Worm (Caenorhabditis elegans) whole organism, L2 larva: ENCODE data around the gene C02E7.6.
A peak's percentile ranks its signal among the peaks of the same experiment; 100 is the strongest.

Experiments used
- C34F6.9 ChIP-seq: fragments of 150-350 bp; optimal IDR thresholded peaks from 2 replicates; lab custom pipeline; 2014; ENCODE audit warnings: missing biosample characterization, missing genetic modification characterization
- F13H6.1 ChIP-seq: sonication (generic microtip); optimal IDR thresholded peaks from 2 replicates; lab custom pipeline; 2016; ENCODE audit warnings: missing genetic modification characterization, missing compliant biosample characterization
- R02D3.7 ChIP-seq: fragments of 150-350 bp; optimal IDR thresholded peaks from 2 replicates; lab custom pipeline; 2014; ENCODE audit warnings: missing biosample characterization, missing genetic modification characterization
- Y55F3AM.14 ChIP-seq: fragments of 200-800 bp; sonication (Bioruptor generic); optimal IDR thresholded peaks from 2 replicates; lab custom pipeline; 2018; ENCODE audit warnings: mild to moderate bottlenecking, missing genetic modification characterization, missing compliant biosample characterization
- ZK546.5 ChIP-seq: sonication (generic microtip); optimal IDR thresholded peaks from 2 replicates; lab custom pipeline; 2017; ENCODE audit warnings: missing biosample characterization, missing genetic modification characterization
- alr-1 ChIP-seq: fragments of 150-350 bp; optimal IDR thresholded peaks from 2 replicates; lab custom pipeline; 2014; ENCODE audit warnings: missing biosample characterization, missing genetic modification characterization
- aly-2 ChIP-seq: fragments of 150-350 bp; optimal IDR thresholded peaks from 2 replicates; lab custom pipeline; 2014; ENCODE audit warnings: missing biosample characterization, missing genetic modification characterization
- ama-1 ChIP-seq: fragments of 150-350 bp; optimal IDR thresholded peaks from 2 replicates; lab custom pipeline; 2018; ENCODE audit warnings: inconsistent platforms
- blmp-1 ChIP-seq: sonication (generic microtip); optimal IDR thresholded peaks from 2 replicates; lab custom pipeline; 2017; ENCODE audit warnings: missing genetic modification characterization, mild to moderate bottlenecking, missing compliant biosample characterization, antibody characterized with exemption, moderate library complexity; ENCODE audit not compliant: insufficient read depth
- ceh-82 ChIP-seq: fragments of 150-350 bp; optimal IDR thresholded peaks from 2 replicates; lab custom pipeline; 2014; ENCODE audit warnings: missing biosample characterization, missing genetic modification characterization
- crh-2 ChIP-seq: sonication (generic microtip); optimal IDR thresholded peaks from 2 replicates; lab custom pipeline; 2017; ENCODE audit warnings: missing biosample characterization, missing genetic modification characterization
- dmd-4 ChIP-seq: sonication (generic microtip); optimal IDR thresholded peaks from 2 replicates; lab custom pipeline; 2017; ENCODE audit warnings: missing biosample characterization, missing genetic modification characterization
- egl-27 ChIP-seq: sonication (generic microtip); optimal IDR thresholded peaks from 3 replicates; lab custom pipeline; 2017; ENCODE audit warnings: missing biosample characterization, missing genetic modification reagents, missing genetic modification characterization
- elt-1 ChIP-seq: fragments of 150-350 bp; optimal IDR thresholded peaks from 2 replicates; lab custom pipeline; 2014; ENCODE audit warnings: missing biosample characterization, missing genetic modification characterization
- fos-1 ChIP-seq: fragments of 150-350 bp; optimal IDR thresholded peaks from 2 replicates; lab custom pipeline; 2014; ENCODE audit warnings: missing biosample characterization, missing genetic modification characterization
- gmeb-1 ChIP-seq: fragments of 150-350 bp; optimal IDR thresholded peaks from 2 replicates; lab custom pipeline; 2014; ENCODE audit warnings: missing biosample characterization, missing genetic modification characterization
- lin-11 ChIP-seq: fragments of 150-350 bp; sonication (generic microtip); optimal IDR thresholded peaks from 2 replicates; lab custom pipeline; 2014; ENCODE audit warnings: missing biosample characterization, missing genetic modification characterization, inconsistent platforms, mixed read lengths
- lin-39 ChIP-seq: fragments of 150-350 bp; optimal IDR thresholded peaks from 2 replicates; lab custom pipeline; 2014; ENCODE audit warnings: missing biosample characterization, missing genetic modification reagents, missing genetic modification characterization
- lsy-2 ChIP-seq, 2 experiments: fragments of 150-350 bp in 1 of 2; sonication (generic microtip) in 1 of 2; optimal IDR thresholded peaks; 2 replicates each; lab custom pipeline; 2014 to 2017; ENCODE audit warnings: missing biosample characterization in 2 of 2, missing genetic modification characterization in 2 of 2
- mab-5 ChIP-seq: fragments of 150-350 bp; optimal IDR thresholded peaks from 2 replicates; lab custom pipeline; 2014; ENCODE audit warnings: missing biosample characterization, missing genetic modification characterization
- mdl-1 ChIP-seq, 2 experiments: fragments of 150-350 bp in 1 of 2; sonication (generic microtip) in 1 of 2; optimal IDR thresholded peaks; 2 replicates each; lab custom pipeline; 2017; ENCODE audit warnings: missing biosample characterization in 2 of 2, missing genetic modification characterization in 2 of 2
- nhr-10 ChIP-seq: sonication (generic microtip); optimal IDR thresholded peaks from 2 replicates; lab custom pipeline; 2017; ENCODE audit warnings: missing biosample characterization, missing genetic modification characterization
- nhr-11 ChIP-seq: fragments of 150-350 bp; optimal IDR thresholded peaks from 2 replicates; lab custom pipeline; 2014; ENCODE audit warnings: missing biosample characterization, missing genetic modification characterization
- nhr-12 ChIP-seq: fragments of 150-350 bp; optimal IDR thresholded peaks from 2 replicates; lab custom pipeline; 2014; ENCODE audit warnings: missing biosample characterization, missing genetic modification characterization
- nhr-129 ChIP-seq: fragments of 150-350 bp; optimal IDR thresholded peaks from 2 replicates; lab custom pipeline; 2014; ENCODE audit warnings: missing biosample characterization, missing genetic modification characterization
- nhr-21 ChIP-seq: fragments of 150-350 bp; optimal IDR thresholded peaks from 2 replicates; lab custom pipeline; 2014; ENCODE audit warnings: missing biosample characterization, missing genetic modification characterization
- nhr-23 ChIP-seq: fragments of 150-350 bp; optimal IDR thresholded peaks from 2 replicates; lab custom pipeline; 2014; ENCODE audit warnings: missing biosample characterization, missing genetic modification reagents, missing genetic modification characterization
- nhr-237 ChIP-seq: fragments of 150-350 bp; optimal IDR thresholded peaks from 2 replicates; lab custom pipeline; 2014; ENCODE audit warnings: missing biosample characterization, missing genetic modification characterization
- nhr-25 ChIP-seq: fragments of 150-350 bp; sonication (generic microtip); optimal IDR thresholded peaks from 3 replicates; lab custom pipeline; 2014; ENCODE audit warnings: missing biosample characterization, missing genetic modification characterization
- nhr-6 ChIP-seq: fragments of 150-350 bp; optimal IDR thresholded peaks from 2 replicates; lab custom pipeline; 2014; ENCODE audit warnings: missing biosample characterization, missing genetic modification characterization
- nhr-77 ChIP-seq: fragments of 150-350 bp; optimal IDR thresholded peaks from 2 replicates; lab custom pipeline; 2014; ENCODE audit warnings: missing biosample characterization, missing genetic modification characterization
- sem-4 ChIP-seq: fragments of 150-350 bp; optimal IDR thresholded peaks from 2 replicates; lab custom pipeline; 2014; ENCODE audit warnings: missing biosample characterization, missing genetic modification reagents, missing genetic modification characterization
- skn-1 ChIP-seq: sonication (generic microtip); optimal IDR thresholded peaks from 2 replicates; lab custom pipeline; 2017; ENCODE audit warnings: missing biosample characterization, missing genetic modification characterization
- sma-3 ChIP-seq: sonication (generic microtip); optimal IDR thresholded peaks from 2 replicates; lab custom pipeline; 2016; ENCODE audit warnings: missing genetic modification reagents, missing genetic modification characterization, missing compliant biosample characterization
- sma-9 ChIP-seq, 2 experiments: fragments of 150-350 bp in 1 of 2; sonication (generic microtip) in 1 of 2; optimal IDR thresholded peaks; 2 replicates each; lab custom pipeline; 2014 to 2016; ENCODE audit warnings: missing genetic modification characterization in 2 of 2, mild to moderate bottlenecking in 1 of 2, missing biosample characterization in 1 of 2, missing compliant biosample characterization in 1 of 2, missing genetic modification reagents in 1 of 2, moderate library complexity in 1 of 2
- snpc-4 ChIP-seq: fragments of 150-350 bp; optimal IDR thresholded peaks from 2 replicates; lab custom pipeline; 2014; ENCODE audit warnings: missing biosample characterization, missing genetic modification characterization
- unc-39 ChIP-seq: fragments of 150-350 bp; optimal IDR thresholded peaks from 2 replicates; lab custom pipeline; 2014; ENCODE audit warnings: missing biosample characterization, missing genetic modification characterization
- unc-55 ChIP-seq: fragments of 150-350 bp; sonication (generic microtip); optimal IDR thresholded peaks from 3 replicates; lab custom pipeline; 2014; ENCODE audit warnings: missing biosample characterization, missing genetic modification reagents, missing genetic modification characterization
- unc-62 ChIP-seq: fragments of 150-350 bp; optimal IDR thresholded peaks from 2 replicates; lab custom pipeline; 2014; ENCODE audit warnings: missing biosample characterization, missing genetic modification reagents, missing genetic modification characterization
- ztf-1 ChIP-seq: fragments of 200-800 bp; sonication (Bioruptor generic); conservative IDR thresholded peaks from 2 replicates; pipeline ENCODE4 v1.3.6; 2022; ENCODE audit warnings: missing genetic modification characterization, missing compliant biosample characterization
- ztf-11 ChIP-seq: sonication (generic microtip); optimal IDR thresholded peaks from 2 replicates; lab custom pipeline; 2017; ENCODE audit warnings: missing biosample characterization, missing genetic modification characterization
- ztf-4 ChIP-seq: fragments of 150-350 bp; optimal IDR thresholded peaks from 2 replicates; lab custom pipeline; 2014; ENCODE audit warnings: missing biosample characterization, missing genetic modification characterization

The C02E7.6 gene

DNA sequence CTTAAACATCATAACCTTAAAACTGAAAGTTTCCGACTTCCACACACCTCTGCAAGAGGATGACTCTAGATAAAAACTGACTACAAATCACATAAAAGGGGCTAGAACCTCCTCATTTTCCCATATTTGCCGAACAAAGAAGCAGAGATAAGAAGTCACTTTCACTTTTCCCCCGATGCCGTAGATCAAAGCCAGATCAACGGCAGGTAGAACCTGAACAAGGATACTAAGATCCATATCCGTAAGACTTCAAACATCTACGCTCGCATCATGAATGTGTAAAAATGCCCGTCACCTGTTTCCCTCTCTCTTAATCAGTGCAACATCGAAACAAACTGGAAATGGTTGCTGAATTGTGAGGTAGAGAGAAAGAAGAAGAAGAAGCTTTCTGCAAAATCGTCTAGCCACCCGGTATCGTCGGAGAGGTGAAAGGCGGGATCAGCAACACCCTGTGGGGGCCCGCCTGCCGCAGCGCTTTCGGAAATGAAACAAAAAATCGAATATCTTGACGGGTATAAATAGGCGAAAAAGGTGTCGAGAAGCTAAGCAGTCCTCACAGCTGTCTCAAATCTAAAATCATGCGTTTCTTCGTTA is at the start of gene C02E7.6:
C02E7.6 (plus strand) TSS at position 544 of the 594 bp plus-strand sequence.
- TF ChIP-seq blmp-1 (tag; lab: Kevin White, UChicago) (peak; percentile 94), ceh-82 (no peak), ZK546.5 (tag; lab: Kevin White, UChicago) (no peak), egl-27 (no peak), nhr-21 (tag; lab: Kevin White, UChicago) (peak; percentile 32), nhr-129 (tag; lab: Kevin White, UChicago) (no peak), dmd-4 (tag; lab: Kevin White, UChicago) (no peak), mab-5 (tag; lab: Kevin White, UChicago) (no peak), elt-1 (peak; percentile 18), nhr-11 (tag; lab: Kevin White, UChicago) (peak; percentile 12), fos-1 (tag; lab: Kevin White, UChicago) (no peak), sma-3 (no peak), crh-2 (no peak), R02D3.7 (tag; lab: Kevin White, UChicago) (no peak), snpc-4 (no peak), ztf-1 (GFP tag; lab: Robert Waterston, UW) (no peak), Y55F3AM.14 (no peak), ama-1 (lab: Kevin White, UChicago) (no peak), skn-1 (tag; lab: Kevin White, UChicago) (no peak), nhr-6 (tag; lab: Kevin White, UChicago) (no peak), unc-55 (GFP tag; lab: Kevin White, UChicago) (no peak), gmeb-1 (tag; lab: Kevin White, UChicago) (no peak), sem-4 (peak; percentile 76), ztf-4 (tag; lab: Kevin White, UChicago) (no peak), mdl-1 (tag; optimal IDR thresholded peaks at IDR 0.05; lab: Kevin White, UChicago) (no peak), nhr-10 (no peak), lsy-2 (tag; optimal IDR thresholded peaks at IDR 0.05; lab: Kevin White, UChicago) (no peak), C34F6.9 (tag; lab: Kevin White, UChicago) (no peak), aly-2 (no peak), nhr-237 (tag; lab: Kevin White, UChicago) (no peak), alr-1 (no peak), sma-9 (GFP tag; optimal IDR thresholded peaks at IDR 0.05; lab: Kevin White, UChicago) (peak; percentile 23), sma-9 (tag; optimal IDR thresholded peaks at IDR 0.05; lab: Kevin White, UChicago) (no peak), unc-62 (no peak), nhr-25 (peak; percentile 90), nhr-77 (tag; lab: Kevin White, UChicago) (no peak), ztf-11 (no peak), lin-39 (tag; lab: Kevin White, UChicago) (no peak), F13H6.1 (tag; lab: Kevin White, UChicago) (no peak), nhr-12 (tag; lab: Kevin White, UChicago) (no peak), nhr-23 (no peak)

DNA sequence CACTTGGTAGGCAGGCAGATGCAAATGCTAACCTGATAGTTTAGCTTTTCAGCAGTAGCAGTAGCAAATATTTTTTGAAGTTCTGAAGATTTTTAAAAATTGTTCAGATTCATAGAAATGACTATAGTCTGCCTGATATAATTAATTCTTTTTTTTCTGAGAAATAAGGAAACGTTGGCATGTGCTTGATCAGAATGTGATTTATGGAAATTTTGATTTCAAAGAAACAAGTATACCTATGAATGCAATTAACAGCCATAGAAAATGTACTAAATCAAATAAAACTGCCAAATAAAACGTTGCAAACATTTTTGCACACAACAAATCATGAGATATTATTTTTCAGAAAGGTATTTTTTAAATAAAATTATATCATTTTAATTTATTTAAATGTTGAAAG is 48.4 kb upstream of the C02E7.6 start:
- TF ChIP-seq egl-27 (no peak), lsy-2 (tag; optimal IDR thresholded peaks at IDR 0.05; lab: Kevin White, UChicago) (peak in 1 of 2 experiments; percentile 32), snpc-4 (no peak), nhr-21 (tag; lab: Kevin White, UChicago) (peak; percentile 42), nhr-10 (no peak), ztf-11 (no peak), nhr-6 (tag; lab: Kevin White, UChicago) (no peak)

DNA sequence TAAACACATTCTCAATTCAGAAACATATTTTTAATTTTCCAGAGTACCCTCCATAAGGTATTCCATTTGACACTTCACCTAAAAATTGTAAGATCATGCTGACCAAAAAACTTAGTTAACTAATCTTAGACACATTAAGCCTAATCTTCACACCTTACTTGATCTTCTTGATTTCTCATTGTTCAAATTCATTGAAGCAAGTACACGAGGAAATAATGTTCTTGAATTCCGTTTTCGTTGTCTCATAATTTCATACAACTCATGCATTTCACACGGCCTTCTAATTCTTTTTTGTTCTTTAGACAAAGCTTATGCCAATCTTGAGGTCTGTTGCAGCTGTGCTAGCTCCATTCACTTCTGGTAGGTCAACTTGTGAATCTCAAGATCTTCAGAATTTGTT is 47.0 kb upstream of the C02E7.6 start, which contains the start of gene srd-33:
srd-33 (plus strand) TSS at position 301 of the 400 bp plus-strand sequence.
- TF ChIP-seq unc-55 (GFP tag; lab: Kevin White, UChicago) (no peak), nhr-6 (tag; lab: Kevin White, UChicago) (no peak), alr-1 (no peak), unc-39 (tag; lab: Kevin White, UChicago) (no peak), nhr-237 (tag; lab: Kevin White, UChicago) (no peak), dmd-4 (tag; lab: Kevin White, UChicago) (no peak), nhr-25 (no peak), lin-11 (tag; lab: Kevin White, UChicago) (no peak), ceh-82 (no peak), sma-3 (no peak), lin-39 (tag; lab: Kevin White, UChicago) (no peak), gmeb-1 (tag; lab: Kevin White, UChicago) (no peak), ZK546.5 (tag; lab: Kevin White, UChicago) (no peak), C34F6.9 (tag; lab: Kevin White, UChicago) (no peak), sem-4 (no peak)
